Fruit fly (Drosophila melanogaster): ENCODE data around the gene CG45116.

Gene CG45116

dm6 chr3L:22727739-22728335, 28.6 kb downstream of the CG45116 start, which contains the start of the genes CG14450 and CG11367 (continued):
- TF ChIP-seq jing (GFP tag; optimal IDR thresholded peaks at IDR 0.05) (no peak), CG43689 (GFP tag; IDR thresholded peaks at IDR 0.05) (no peak), yki (optimal IDR thresholded peaks at IDR 0.05) (peak; percentile 7), CG17328 (GFP tag; IDR thresholded peaks at IDR 0.05) (no peak), aop (GFP tag; IDR thresholded peaks at IDR 0.05) (no peak), Sox100B (GFP tag; optimal IDR thresholded peaks at IDR 0.05) (peak; percentile 39), Trl (optimal IDR thresholded peaks at IDR 0.05) (peak; percentile 86 to 91), Trl (GFP tag; optimal IDR thresholded peaks at IDR 0.05) (peak; percentile 0), sim (GFP tag; IDR thresholded peaks at IDR 0.05) (no peak), CG3847 (GFP tag; IDR thresholded peaks at IDR 0.05) (0 out of 2 replicates have a peak, but pooled peaks have one; percentile 21), CG3838 (GFP tag; optimal IDR thresholded peaks at IDR 0.05) (peak; percentile 12), CG4282 (GFP tag; optimal IDR thresholded peaks at IDR 0.05) (no peak), ewg (GFP tag; optimal IDR thresholded peaks at IDR 0.05) (no peak), ase (GFP tag; IDR thresholded peaks at IDR 0.05) (no peak), pfk (GFP tag; optimal IDR thresholded peaks at IDR 0.05) (peak; percentile 3), Opbp (GFP tag; IDR thresholded peaks at IDR 0.05; ENCODE audit: partially characterized antibody) (peak; percentile 36; the same call in 1 of the 3 replicates), CoRest (tag; optimal IDR thresholded peaks at IDR 0.05) (peak; percentile 49), CG10979 (tag; optimal IDR thresholded peaks at IDR 0.05) (no peak), CG2889 (GFP tag; IDR thresholded peaks at IDR 0.05) (no peak), CG7271 (tag; optimal IDR thresholded peaks at IDR 0.05) (no peak), Mrtf (GFP tag; IDR thresholded peaks at IDR 0.05) (no peak), Spps (tag; optimal IDR thresholded peaks at IDR 0.05) (no peak), otp (GFP tag; IDR thresholded peaks at IDR 0.05) (no peak), CG11398 (GFP tag; optimal IDR thresholded peaks at IDR 0.05) (no peak), Fer3 (tag; optimal IDR thresholded peaks at IDR 0.05) (no peak), E2f1 (GFP tag; IDR thresholded peaks at IDR 0.05) (no peak), CG12659 (GFP tag; optimal IDR thresholded peaks at IDR 0.05) (peak; percentile 64), seq (GFP tag; IDR thresholded peaks at IDR 0.05) (no peak), slou (GFP tag; optimal IDR thresholded peaks at IDR 0.05) (no peak), dpn (GFP tag; optimal IDR thresholded peaks at IDR 0.05) (no peak), Six4 (GFP tag; optimal IDR thresholded peaks at IDR 0.05) (peak; percentile 13), Rfx (GFP tag; IDR thresholded peaks at IDR 0.05) (peak; percentile 19; the same call in 1 of the 2 replicates), Nf-YC (tag; optimal IDR thresholded peaks at IDR 0.05) (peak; percentile 69), NFAT (GFP tag; IDR thresholded peaks at IDR 0.05) (no peak), tin (GFP tag; optimal IDR thresholded peaks at IDR 0.05) (no peak), NC2β (GFP tag; optimal IDR thresholded peaks at IDR 0.05) (no peak), CG15269 (tag; optimal IDR thresholded peaks at IDR 0.05) (no peak), CG16813 (GFP tag; IDR thresholded peaks at IDR 0.05; ENCODE audit: partially characterized antibody) (peak; percentile 65; the same call in 2 of the 3 replicates), CG7928 (GFP tag; optimal IDR thresholded peaks at IDR 0.05) (no peak), Poxn (GFP tag; IDR thresholded peaks at IDR 0.05) (no peak), Hmr (GFP tag; optimal IDR thresholded peaks at IDR 0.05) (peak; percentile 11), mirr (GFP tag; optimal IDR thresholded peaks at IDR 0.05) (no peak), salm (tag; optimal IDR thresholded peaks at IDR 0.05) (peak; percentile 39), zfh2 (GFP tag; optimal IDR thresholded peaks at IDR 0.05) (no peak), CG30403 (GFP tag; optimal IDR thresholded peaks at IDR 0.05) (peak; percentile 9), Fer1 (GFP tag; optimal IDR thresholded peaks at IDR 0.05) (peak; percentile 54), Lim3 (GFP tag; IDR thresholded peaks at IDR 0.05) (no peak), pros (GFP tag; optimal IDR thresholded peaks at IDR 0.05) (no peak), sqz (GFP tag; optimal IDR thresholded peaks at IDR 0.05) (no peak), CG11695 (GFP tag; IDR thresholded peaks at IDR 0.05) (no peak), ftz-f1 (GFP tag; optimal IDR thresholded peaks at IDR 0.05) (no peak), CG14441 (GFP tag; IDR thresholded peaks at IDR 0.05) (no peak)
